Fruit fly (Drosophila melanogaster): ENCODE data around the gene Drsl1.

- TF ChIP-seq Sin3A (optimal IDR thresholded peaks at IDR 0.05) (no peak), psq (optimal IDR thresholded peaks at IDR 0.05) (no peak), Myc (optimal IDR thresholded peaks at IDR 0.05) (no peak), insv (optimal IDR thresholded peaks at IDR 0.05) (no peak), h (optimal IDR thresholded peaks at IDR 0.05) (no peak), ttk (optimal IDR thresholded peaks at IDR 0.05) (no peak)
Observed at dm6 chr3L:3377247-3377964, 41.8 kb upstream of the Drsl1 start.
